Worm (Caenorhabditis elegans): ENCODE data around the gene Y6E2A.7.

Gene Y6E2A.7

DNA sequence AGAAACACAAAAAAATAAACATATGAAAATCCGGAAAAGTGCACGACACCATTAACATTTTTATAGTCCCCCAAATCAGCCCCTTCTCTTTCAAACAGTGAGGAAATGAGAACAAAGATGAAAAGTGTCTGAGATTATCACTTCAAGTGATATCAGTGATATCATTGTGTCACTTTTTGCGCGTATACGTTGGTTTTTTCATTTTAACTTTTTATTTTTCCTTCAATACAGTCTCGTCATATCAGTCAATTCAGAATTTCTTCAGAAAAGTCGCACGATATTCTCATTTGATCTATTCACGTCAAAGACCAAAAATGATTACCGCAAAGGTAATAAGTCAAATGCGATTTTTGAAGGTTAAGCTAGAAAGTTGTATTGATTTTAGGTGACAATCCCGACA is 14.9 kb upstream of the Y6E2A.7 start, which contains the start of gene twk-34:
Gene twk-34 (plus strand): TSS at position 216 of the 400 bp plus-strand sequence.
- TF ChIP-seq unc-86 (tag; optimal IDR thresholded peaks at IDR 0.05) (no peak), fkh-6 (tag; optimal IDR thresholded peaks at IDR 0.05) (no peak), npax-4 (tag; optimal IDR thresholded peaks at IDR 0.05) (no peak), dmd-4 (tag; optimal IDR thresholded peaks at IDR 0.05; ENCODE audit: borderline replicate concordance) (no peak)

DNA sequence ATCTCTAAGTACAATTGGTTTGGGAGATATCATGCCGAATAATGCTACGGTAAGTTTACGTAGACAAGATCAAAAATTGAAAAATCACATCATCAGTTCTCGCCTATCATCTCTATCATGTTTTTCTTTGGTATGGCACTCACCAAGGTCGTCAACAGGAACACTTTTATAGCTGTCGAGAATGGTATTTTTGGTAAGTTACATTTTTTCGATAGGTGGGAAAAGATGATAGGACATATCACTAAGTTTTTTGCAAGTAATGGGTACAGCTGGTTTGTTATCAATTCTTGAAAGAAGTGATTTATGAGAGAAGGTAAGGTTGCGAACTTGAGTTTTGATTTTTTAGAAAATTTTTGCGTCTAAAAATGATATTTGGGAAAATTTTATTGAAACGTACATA is 11.7 kb upstream of the Y6E2A.7 start:
- TF ChIP-seq pat-9 (tag; optimal IDR thresholded peaks at IDR 0.05): no peak
- no peak for TF ChIP-seq ahr-1 (tag; optimal IDR thresholded peaks at IDR 0.05)
- TF ChIP-seq ceh-2 (tag; optimal IDR thresholded peaks at IDR 0.05): no peak
- no peak for TF ChIP-seq fkh-10 (GFP tag; optimal IDR thresholded peaks at IDR 0.05)
- TF ChIP-seq madf-2 (tag; optimal IDR thresholded peaks at IDR 0.05): no peak
- TF ChIP-seq ceh-24 (tag; optimal IDR thresholded peaks at IDR 0.05): no peak
- no peak for TF ChIP-seq pax-1 (tag; optimal IDR thresholded peaks at IDR 0.05)
- TF ChIP-seq pag-3 (tag; optimal IDR thresholded peaks at IDR 0.05; ENCODE audit: borderline replicate concordance): no peak
- TF ChIP-seq odd-2 (tag; optimal IDR thresholded peaks at IDR 0.05): no peak

DNA sequence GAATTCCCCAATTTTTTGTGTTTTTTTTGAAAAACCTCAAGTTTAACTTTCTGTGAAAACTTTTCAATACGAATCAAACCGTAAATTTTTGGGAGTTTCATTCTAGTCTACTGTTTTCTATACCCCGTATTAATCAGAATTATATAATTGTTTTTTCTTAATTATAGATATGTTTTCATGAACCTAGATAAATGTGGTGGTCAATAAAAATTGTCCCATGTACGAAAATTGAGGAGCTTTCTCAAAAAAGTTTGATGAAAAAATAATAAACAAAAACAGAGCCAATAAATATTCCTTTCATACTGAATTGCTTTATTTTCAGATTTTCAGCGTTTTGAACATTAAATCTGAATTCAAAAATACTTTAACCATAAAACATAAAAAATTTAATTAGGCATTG is 9.3 kb upstream of the Y6E2A.7 start, which contains the start of gene Y6E2A.1:
Gene Y6E2A.1 (minus strand): TSS at position 101 of the 400 bp plus-strand sequence.
- TF ChIP-seq ceh-34 (tag; optimal IDR thresholded peaks at IDR 0.05): no peak
- TF ChIP-seq K02D7.2 (tag; optimal IDR thresholded peaks at IDR 0.05): no peak
- no peak for TF ChIP-seq F13H6.1 (tag; optimal IDR thresholded peaks at IDR 0.05)
- no peak for TF ChIP-seq hlh-15 (tag; optimal IDR thresholded peaks at IDR 0.05)
- TF ChIP-seq pqm-1 (tag; optimal IDR thresholded peaks at IDR 0.05): no peak
- no peak for TF ChIP-seq mec-3 (tag; optimal IDR thresholded peaks at IDR 0.05; ENCODE audit: borderline replicate concordance)
- TF ChIP-seq elt-2 (tag; optimal IDR thresholded peaks at IDR 0.05): no peak
- TF ChIP-seq ceh-30 (tag; optimal IDR thresholded peaks at IDR 0.05): no peak

DNA sequence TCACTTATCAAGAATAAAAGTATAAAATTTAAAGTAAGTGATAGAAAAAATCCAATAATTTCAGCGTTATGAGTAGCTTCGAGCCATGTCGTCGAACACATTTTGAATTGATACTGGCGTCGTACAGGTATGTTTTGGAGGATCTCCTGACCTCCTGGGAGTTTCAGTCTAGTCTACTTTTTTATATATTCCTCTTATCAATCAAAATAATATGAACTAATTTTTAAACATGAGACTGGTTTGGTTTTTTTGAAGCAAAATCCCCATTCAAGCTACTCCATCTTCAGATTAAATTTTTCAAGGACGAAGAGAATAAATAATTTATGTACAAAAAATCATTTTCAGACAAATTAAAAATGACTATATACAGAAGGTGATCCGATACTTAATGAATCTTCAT is 7.8 kb upstream of the Y6E2A.7 start, which contains the start of gene str-101:
Gene str-101 (minus strand): TSS at position 101 of the 400 bp plus-strand sequence.
- TF ChIP-seq sdc-2 (tag; optimal IDR thresholded peaks at IDR 0.05): no peak
- TF ChIP-seq hlh-30 (tag; optimal IDR thresholded peaks at IDR 0.05; ENCODE audit: insufficient read depth): no peak
- TF ChIP-seq unc-42 (tag; optimal IDR thresholded peaks at IDR 0.05): no peak
- no peak for TF ChIP-seq pha-4 (tag; optimal IDR thresholded peaks at IDR 0.05)
- TF ChIP-seq odd-2 (tag; optimal IDR thresholded peaks at IDR 0.05): no peak
- TF ChIP-seq ceh-30 (tag; optimal IDR thresholded peaks at IDR 0.05): no peak
- TF ChIP-seq ceh-2 (tag; optimal IDR thresholded peaks at IDR 0.05): no peak

DNA sequence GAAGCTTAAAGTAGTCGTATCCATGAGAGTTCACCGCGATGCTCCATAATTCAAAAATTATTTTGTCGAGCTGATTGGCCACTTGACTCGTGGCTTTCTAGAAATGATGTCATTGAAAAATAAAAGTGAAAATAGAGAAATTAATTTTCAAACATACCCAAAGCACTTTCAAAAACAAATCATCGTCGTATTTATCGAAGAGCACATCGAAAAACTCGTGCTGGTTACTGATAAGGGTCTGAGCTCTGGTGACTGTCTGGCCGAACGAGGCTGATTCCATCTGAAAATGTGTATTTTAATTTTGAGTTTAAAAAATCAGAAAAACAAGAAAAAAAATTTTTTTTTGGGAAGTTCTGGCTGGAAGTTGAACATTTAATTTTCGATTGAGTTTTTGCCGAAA is 7.3 kb upstream of the Y6E2A.7 start:
- TF ChIP-seq lim-6 (tag; optimal IDR thresholded peaks at IDR 0.05) (no peak), elt-4 (tag; optimal IDR thresholded peaks at IDR 0.05) (no peak), nhr-232 (tag; optimal IDR thresholded peaks at IDR 0.05) (no peak), madf-2 (tag; optimal IDR thresholded peaks at IDR 0.05) (no peak), F13H6.1 (tag; optimal IDR thresholded peaks at IDR 0.05) (no peak), ceh-2 (tag; optimal IDR thresholded peaks at IDR 0.05) (no peak), eyg-1 (tag; optimal IDR thresholded peaks at IDR 0.05) (no peak), pros-1 (tag; optimal IDR thresholded peaks at IDR 0.05) (no peak), Y22D7AL.16 (tag; optimal IDR thresholded peaks at IDR 0.05) (no peak), nfya-1 (tag; optimal IDR thresholded peaks at IDR 0.05) (no peak), pat-9 (tag; optimal IDR thresholded peaks at IDR 0.05) (no peak), ceh-6 (GFP tag; optimal IDR thresholded peaks at IDR 0.05) (no peak), ceh-19 (GFP tag; optimal IDR thresholded peaks at IDR 0.05) (no peak), ttx-3 (tag; optimal IDR thresholded peaks at IDR 0.05) (no peak), pha-2 (tag; optimal IDR thresholded peaks at IDR 0.05) (no peak), hlh-30 (tag; optimal IDR thresholded peaks at IDR 0.05; ENCODE audit: insufficient read depth) (no peak), tbx-2 (tag; optimal IDR thresholded peaks at IDR 0.05) (no peak)

All from whole organism, late embryonic.